6 fruit fly cellular contexts compared by ENCODE assay signal in the genomic region with DNA sequence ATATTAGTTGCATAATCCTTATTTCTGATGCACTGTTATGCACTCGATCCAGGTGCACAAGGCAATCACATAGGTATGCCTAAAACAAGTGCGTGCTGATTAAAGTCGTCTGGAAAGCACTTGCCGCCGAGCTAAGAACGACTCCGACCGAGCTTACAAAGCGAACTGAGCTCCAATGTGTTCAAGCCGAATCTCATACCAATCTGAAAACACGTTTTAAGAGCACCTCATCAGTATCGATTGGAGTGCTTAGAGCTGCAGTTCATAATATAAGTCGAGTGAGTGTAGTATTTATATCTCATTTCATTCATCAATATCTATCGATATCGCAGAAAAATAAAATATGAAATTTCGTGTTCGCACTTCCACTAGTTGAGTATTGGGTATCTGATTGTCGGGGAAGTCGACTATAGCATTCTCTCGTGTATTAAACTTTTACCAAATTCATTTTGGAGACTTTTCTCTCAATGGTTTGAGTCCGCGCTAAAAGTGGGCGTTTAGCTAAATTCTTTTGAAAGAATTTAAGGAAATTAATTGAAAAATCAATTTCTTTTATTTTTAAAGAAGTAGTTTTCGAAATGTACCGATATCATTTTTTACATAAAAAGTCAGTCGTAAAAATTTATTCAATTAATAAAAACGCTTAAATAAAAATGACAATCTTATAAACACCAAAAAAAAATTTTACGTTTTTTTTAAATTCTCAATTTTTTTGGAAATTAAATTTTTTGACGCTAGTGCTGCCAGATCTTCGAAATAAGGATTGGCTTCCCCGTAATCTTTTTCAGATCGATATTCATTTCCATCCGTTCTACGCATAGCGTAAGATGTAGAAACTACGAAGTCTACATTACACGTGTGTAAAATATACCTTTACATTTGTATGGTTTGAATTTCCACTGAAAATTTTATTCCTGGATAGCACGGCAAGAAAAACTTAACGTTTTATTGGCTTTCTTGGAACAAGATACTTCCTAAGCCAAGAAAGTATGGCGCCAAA.
TF ChIP-seq lines count a peak whose summit lies in the region.

A gene (minus strand): TSS at position 169 of the 1,000 bp plus-strand sequence.

- TF ChIP-seq CTCF in S2 (optimal IDR thresholded peaks at IDR 0.05; lab: Kevin White, UChicago) = peak; percentile 70 to 84
- peak; percentile 88 for TF ChIP-seq CTCF in whole organism, embryonic (GFP tag; optimal IDR thresholded peaks at IDR 0.05; lab: Kevin White, UChicago)

TF ChIP-seq in whole organism, adult, 20 proteins besides CTCF, POLR2A, EP300 and RAD21:
- TF ChIP-seq Mnt (GFP tag; optimal IDR thresholded peaks at IDR 0.05; lab: Kevin White, UChicago) (peak; percentile 57), CG7101 (tag; optimal IDR thresholded peaks at IDR 0.05; lab: Kevin White, UChicago) (no peak)

TF ChIP-seq in whole organism, embryonic, 481 proteins besides CTCF, POLR2A, EP300 and RAD21 (continues in another document):
- TF ChIP-seq CG8765 (GFP tag; IDR thresholded peaks at IDR 0.05; lab: Robert Waterston, UW) = no peak
- no peak for TF ChIP-seq CG1233 (GFP tag; optimal IDR thresholded peaks at IDR 0.05; lab: Kevin White, UChicago)
- peak; percentile 37; the same call in 1 of the 3 replicates for TF ChIP-seq Mrtf (GFP tag; IDR thresholded peaks at IDR 0.05; lab: Robert Waterston, UW)
- TF ChIP-seq psq (GFP tag; optimal IDR thresholded peaks at IDR 0.05; lab: Kevin White, UChicago) = no peak
- peak; percentile 6 for TF ChIP-seq CG12744 (GFP tag; optimal IDR thresholded peaks at IDR 0.05; lab: Kevin White, UChicago)
- TF ChIP-seq Fer1 (GFP tag; optimal IDR thresholded peaks at IDR 0.05; lab: Kevin White, UChicago) = no peak
- peak; percentile 55 for TF ChIP-seq gem (tag; optimal IDR thresholded peaks at IDR 0.05; lab: Kevin White, UChicago)
- TF ChIP-seq Antp (GFP tag; optimal IDR thresholded peaks at IDR 0.05; lab: Kevin White, UChicago) = peak; percentile 48
- TF ChIP-seq CG4282 (GFP tag; optimal IDR thresholded peaks at IDR 0.05; lab: Kevin White, UChicago) = no peak
- no peak for TF ChIP-seq wor (GFP tag; IDR thresholded peaks at IDR 0.05; lab: Robert Waterston, UW)
- no peak for TF ChIP-seq Usf (GFP tag; optimal IDR thresholded peaks at IDR 0.05; lab: Kevin White, UChicago)
- no peak for TF ChIP-seq Ravus (GFP tag; IDR thresholded peaks at IDR 0.05; lab: Robert Waterston, UW)
- peak; percentile 4 for TF ChIP-seq CG5245 (GFP tag; optimal IDR thresholded peaks at IDR 0.05; lab: Kevin White, UChicago)
- TF ChIP-seq zfh2 (GFP tag; optimal IDR thresholded peaks at IDR 0.05; lab: Kevin White, UChicago) = peak; percentile 25
- TF ChIP-seq grau (tag; optimal IDR thresholded peaks at IDR 0.05; lab: Kevin White, UChicago) = peak; percentile 20
- no peak for TF ChIP-seq HmgZ (tag; optimal IDR thresholded peaks at IDR 0.05; lab: Kevin White, UChicago)
- no peak for TF ChIP-seq CHES-1-like (GFP tag; optimal IDR thresholded peaks at IDR 0.05; lab: Kevin White, UChicago)
- TF ChIP-seq sob (GFP tag; IDR thresholded peaks at IDR 0.05; lab: Robert Waterston, UW) = peak; percentile 41; the same call in 1 of the 2 replicates
- no peak; the same call in 2 of the 3 replicates for TF ChIP-seq sr (GFP tag; IDR thresholded peaks at IDR 0.05; lab: Robert Waterston, UW)

TF ChIP-seq in whole organism, prepupa, 60 proteins besides CTCF, POLR2A, EP300 and RAD21 (continues in another document):
- TF ChIP-seq CG4318 (GFP tag; optimal IDR thresholded peaks at IDR 0.05; lab: Kevin White, UChicago) (no peak), CG6808 (GFP tag; optimal IDR thresholded peaks at IDR 0.05; lab: Kevin White, UChicago) (peak; percentile 59), CG7368 (GFP tag; optimal IDR thresholded peaks at IDR 0.05; lab: Kevin White, UChicago) (peak; percentile 18), vri (GFP tag; optimal IDR thresholded peaks at IDR 0.05; lab: Kevin White, UChicago) (peak; percentile 51), Hr39 (GFP tag; optimal IDR thresholded peaks at IDR 0.05; lab: Kevin White, UChicago) (peak; percentile 68), Eip93F (GFP tag; optimal IDR thresholded peaks at IDR 0.05; lab: Kevin White, UChicago) (no peak), CG3032 (tag; optimal IDR thresholded peaks at IDR 0.05; lab: Kevin White, UChicago) (peak; percentile 25), Lpt (GFP tag; optimal IDR thresholded peaks at IDR 0.05; lab: Kevin White, UChicago) (peak; percentile 44), CG10669 (GFP tag; optimal IDR thresholded peaks at IDR 0.05; lab: Kevin White, UChicago) (no peak), CG8319 (GFP tag; optimal IDR thresholded peaks at IDR 0.05; lab: Kevin White, UChicago) (no peak), CG9139 (GFP tag; optimal IDR thresholded peaks at IDR 0.05; lab: Kevin White, UChicago) (peak; percentile 63), topi (GFP tag; optimal IDR thresholded peaks at IDR 0.05; lab: Kevin White, UChicago) (peak; percentile 35), acj6 (GFP tag; optimal IDR thresholded peaks at IDR 0.05; lab: Kevin White, UChicago) (peak; percentile 58), CG32006 (GFP tag; optimal IDR thresholded peaks at IDR 0.05; lab: Kevin White, UChicago) (peak; percentile 48), salr (GFP tag; optimal IDR thresholded peaks at IDR 0.05; lab: Kevin White, UChicago) (peak in 1 of 2 experiments; percentile 15), CG3919 (GFP tag; optimal IDR thresholded peaks at IDR 0.05; lab: Kevin White, UChicago) (peak; percentile 53), dsx (GFP tag; optimal IDR thresholded peaks at IDR 0.05; lab: Kevin White, UChicago; ENCODE audit: poor library complexity, severe bottlenecking) (peak; percentile 20), cyc (GFP tag; optimal IDR thresholded peaks at IDR 0.05; lab: Kevin White, UChicago) (peak; percentile 52), esn (GFP tag; optimal IDR thresholded peaks at IDR 0.05; lab: Kevin White, UChicago) (peak; percentile 68)

TF ChIP-seq in whole organism, pupa, 21 proteins besides CTCF, POLR2A, EP300 and RAD21:
- TF ChIP-seq CG8301 (tag; optimal IDR thresholded peaks at IDR 0.05; lab: Kevin White, UChicago) (peak; percentile 18), D1 (tag; optimal IDR thresholded peaks at IDR 0.05; lab: Kevin White, UChicago) (peak; percentile 13), Pif1B (GFP tag; optimal IDR thresholded peaks at IDR 0.05; lab: Kevin White, UChicago) (no peak), CG8159 (tag; optimal IDR thresholded peaks at IDR 0.05; lab: Kevin White, UChicago) (peak; percentile 19), EcR (GFP tag; optimal IDR thresholded peaks at IDR 0.05; lab: Kevin White, UChicago) (peak; percentile 66), CG13204 (GFP tag; optimal IDR thresholded peaks at IDR 0.05; lab: Kevin White, UChicago) (no peak), CG32121 (GFP tag; IDR thresholded peaks at IDR 0.05; lab: Robert Waterston, UW) (0 out of 2 replicates have a peak, but pooled peaks have one; percentile 13), CG4496 (GFP tag; IDR thresholded peaks at IDR 0.05; lab: Robert Waterston, UW) (peak; percentile 68), CG9948 (tag; optimal IDR thresholded peaks at IDR 0.05; lab: Kevin White, UChicago) (no peak), Pif1A (GFP tag; optimal IDR thresholded peaks at IDR 0.05; lab: Kevin White, UChicago) (peak; percentile 59), CG34367 (tag; optimal IDR thresholded peaks at IDR 0.05; lab: Kevin White, UChicago) (no peak), Ets98B (GFP tag; IDR thresholded peaks at IDR 0.05; lab: Robert Waterston, UW) (peak; percentile 54; the same call in 1 of the 2 replicates), Snoo (tag; optimal IDR thresholded peaks at IDR 0.05; lab: Kevin White, UChicago) (peak; percentile 8), gl (tag; optimal IDR thresholded peaks at IDR 0.05; lab: Kevin White, UChicago) (peak; percentile 31), fd96Ca (GFP tag; IDR thresholded peaks at IDR 0.05; lab: Robert Waterston, UW) (peak; percentile 47; the same call in 1 of the 3 replicates), rn (GFP tag; IDR thresholded peaks at IDR 0.05; lab: Robert Waterston, UW) (no peak), CG17806 (tag; optimal IDR thresholded peaks at IDR 0.05; lab: Kevin White, UChicago) (peak; percentile 9), CG12605 (GFP tag; IDR thresholded peaks at IDR 0.05; lab: Robert Waterston, UW) (peak; percentile 43; the same call in 1 of the 2 replicates), CG14655 (GFP tag; optimal IDR thresholded peaks at IDR 0.05; lab: Kevin White, UChicago) (no peak)

TF ChIP-seq in whole organism, wandering third instar larva, 38 proteins besides CTCF, POLR2A, EP300 and RAD21 (continues in another document):
- TF ChIP-seq CG9705 (GFP tag; optimal IDR thresholded peaks at IDR 0.05; lab: Kevin White, UChicago) (no peak), HLH106 (tag; optimal IDR thresholded peaks at IDR 0.05; lab: Kevin White, UChicago) (no peak), tai (GFP tag; optimal IDR thresholded peaks at IDR 0.05; lab: Kevin White, UChicago) (no peak), brk (GFP tag; optimal IDR thresholded peaks at IDR 0.05; lab: Kevin White, UChicago) (no peak), Hnf4 (GFP tag; optimal IDR thresholded peaks at IDR 0.05; lab: Kevin White, UChicago) (peak; percentile 7), sage (GFP tag; optimal IDR thresholded peaks at IDR 0.05; lab: Kevin White, UChicago) (no peak), Dif (GFP tag; optimal IDR thresholded peaks at IDR 0.05; lab: Kevin White, UChicago; ENCODE audit: partially characterized antibody) (peak; percentile 58), Mio (GFP tag; optimal IDR thresholded peaks at IDR 0.05; lab: Kevin White, UChicago) (no peak), fru (GFP tag; optimal IDR thresholded peaks at IDR 0.05; lab: Kevin White, UChicago) (peak; percentile 60), CrebA (GFP tag; optimal IDR thresholded peaks at IDR 0.05; lab: Kevin White, UChicago; ENCODE audit: borderline replicate concordance) (no peak), dl (GFP tag; optimal IDR thresholded peaks at IDR 0.05; lab: Kevin White, UChicago; ENCODE audit: insufficient read depth in 1 of 2, partially characterized antibody in 2 of 2) (no peak), Myc (optimal IDR thresholded peaks at IDR 0.05; lab: Kevin White, UChicago) (no peak), OdsH (GFP tag; optimal IDR thresholded peaks at IDR 0.05; lab: Kevin White, UChicago) (no peak), Abd-B (GFP tag; optimal IDR thresholded peaks at IDR 0.05; lab: Kevin White, UChicago) (no peak), dmrt93B (GFP tag; optimal IDR thresholded peaks at IDR 0.05; lab: Kevin White, UChicago) (no peak), psq (GFP tag; optimal IDR thresholded peaks at IDR 0.05; lab: Kevin White, UChicago) (no peak), Hr78 (GFP tag; optimal IDR thresholded peaks at IDR 0.05; lab: Kevin White, UChicago) (no peak), Vsx2 (GFP tag; optimal IDR thresholded peaks at IDR 0.05; lab: Kevin White, UChicago; ENCODE audit: partially characterized antibody) (peak; percentile 74), sv (GFP tag; optimal IDR thresholded peaks at IDR 0.05; lab: Kevin White, UChicago) (no peak), rgr (GFP tag; optimal IDR thresholded peaks at IDR 0.05; lab: Kevin White, UChicago) (peak; percentile 49), ey (GFP tag; optimal IDR thresholded peaks at IDR 0.05; lab: Kevin White, UChicago) (peak; percentile 41), h (GFP tag; optimal IDR thresholded peaks at IDR 0.05; lab: Kevin White, UChicago) (peak; percentile 42), Dfd (GFP tag; optimal IDR thresholded peaks at IDR 0.05; lab: Kevin White, UChicago) (no peak)
